Fruit fly (Drosophila melanogaster): ENCODE data around the gene Tie.

Tie gene

DNA sequence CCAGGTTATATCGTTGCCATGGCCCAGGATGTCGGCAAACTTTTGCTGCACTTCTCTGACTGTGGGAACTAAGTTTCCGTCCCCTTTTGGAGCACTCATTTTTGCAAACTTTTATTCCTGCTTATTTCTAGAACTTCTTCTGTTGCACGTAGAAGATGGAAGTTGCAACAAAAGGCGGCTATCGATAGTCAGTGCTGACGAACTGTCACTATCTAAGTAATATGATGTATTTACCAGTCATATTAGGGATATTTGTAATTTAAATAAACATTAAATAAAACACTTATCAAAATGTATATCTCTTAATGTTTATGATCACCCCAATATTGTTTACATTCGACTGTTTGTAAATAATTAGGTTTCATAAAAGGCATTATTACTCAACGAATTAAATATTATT lies 9.1 kb upstream of the Tie start, which contains the start of gene CG32243:
TSS of gene CG32243 (minus strand) at position 175 of the 400 bp plus-strand sequence.
- no peak for TF ChIP-seq Ets98B (GFP tag; IDR thresholded peaks at IDR 0.05)
- no peak for TF ChIP-seq CG9948 (tag; optimal IDR thresholded peaks at IDR 0.05)
- no peak for TF ChIP-seq CG15710 (tag; optimal IDR thresholded peaks at IDR 0.05)
- no peak for TF ChIP-seq fd96Ca (GFP tag; IDR thresholded peaks at IDR 0.05)
- no peak for TF ChIP-seq CG8159 (tag; optimal IDR thresholded peaks at IDR 0.05)
- no peak for TF ChIP-seq CG17806 (tag; optimal IDR thresholded peaks at IDR 0.05)
- no peak for TF ChIP-seq Pif1B (GFP tag; optimal IDR thresholded peaks at IDR 0.05)
- TF ChIP-seq EcR (GFP tag; optimal IDR thresholded peaks at IDR 0.05), result no peak
- no peak for TF ChIP-seq gl (tag; optimal IDR thresholded peaks at IDR 0.05)
- TF ChIP-seq CG14655 (GFP tag; optimal IDR thresholded peaks at IDR 0.05), result no peak
- TF ChIP-seq Snoo (tag; optimal IDR thresholded peaks at IDR 0.05), result no peak
- TF ChIP-seq CG13204 (GFP tag; optimal IDR thresholded peaks at IDR 0.05), result no peak
- TF ChIP-seq D1 (tag; optimal IDR thresholded peaks at IDR 0.05), result no peak
- no peak for TF ChIP-seq CG8301 (tag; optimal IDR thresholded peaks at IDR 0.05)
- no peak for TF ChIP-seq CG32121 (GFP tag; IDR thresholded peaks at IDR 0.05)
- TF ChIP-seq Pif1A (GFP tag; optimal IDR thresholded peaks at IDR 0.05), result no peak

dm6 chr3L:4534481-4534880 lies 2.5 kb upstream of the Tie start:
- TF ChIP-seq Pif1A (GFP tag; optimal IDR thresholded peaks at IDR 0.05) (no peak), CG34367 (tag; optimal IDR thresholded peaks at IDR 0.05) (no peak), CG15710 (tag; optimal IDR thresholded peaks at IDR 0.05) (no peak), CG14655 (GFP tag; optimal IDR thresholded peaks at IDR 0.05) (no peak), CG13204 (GFP tag; optimal IDR thresholded peaks at IDR 0.05) (no peak), Ets98B (GFP tag; IDR thresholded peaks at IDR 0.05) (no peak), CG8301 (tag; optimal IDR thresholded peaks at IDR 0.05) (no peak), CG17806 (tag; optimal IDR thresholded peaks at IDR 0.05) (no peak), CG32121 (GFP tag; IDR thresholded peaks at IDR 0.05) (no peak), CG4496 (GFP tag; IDR thresholded peaks at IDR 0.05) (no peak), Snoo (tag; optimal IDR thresholded peaks at IDR 0.05) (no peak), CG12605 (GFP tag; IDR thresholded peaks at IDR 0.05) (no peak), EcR (GFP tag; optimal IDR thresholded peaks at IDR 0.05) (no peak), fd96Ca (GFP tag; IDR thresholded peaks at IDR 0.05) (no peak), rn (GFP tag; IDR thresholded peaks at IDR 0.05) (no peak)

dm6 chr3L:4533941-4534340 lies 2.0 kb upstream of the Tie start:
- TF ChIP-seq CG32121 (GFP tag; IDR thresholded peaks at IDR 0.05), result no peak
- no peak for TF ChIP-seq CG14655 (GFP tag; optimal IDR thresholded peaks at IDR 0.05)
- TF ChIP-seq rn (GFP tag; IDR thresholded peaks at IDR 0.05), result no peak
- no peak for TF ChIP-seq CG15710 (tag; optimal IDR thresholded peaks at IDR 0.05)
- TF ChIP-seq Pif1B (GFP tag; optimal IDR thresholded peaks at IDR 0.05), result no peak
- no peak for TF ChIP-seq CG12605 (GFP tag; IDR thresholded peaks at IDR 0.05)
- TF ChIP-seq fd96Ca (GFP tag; IDR thresholded peaks at IDR 0.05), result no peak
- no peak for TF ChIP-seq CG9948 (tag; optimal IDR thresholded peaks at IDR 0.05)
- no peak for TF ChIP-seq CG8159 (tag; optimal IDR thresholded peaks at IDR 0.05)
- no peak for TF ChIP-seq CG8301 (tag; optimal IDR thresholded peaks at IDR 0.05)
- no peak for TF ChIP-seq CG10348 (GFP tag; IDR thresholded peaks at IDR 0.05)
- TF ChIP-seq CG4496 (GFP tag; IDR thresholded peaks at IDR 0.05), result no peak
- no peak for TF ChIP-seq EcR (GFP tag; optimal IDR thresholded peaks at IDR 0.05)

- no peak for TF ChIP-seq EcR (GFP tag; optimal IDR thresholded peaks at IDR 0.05)
Observed at dm6 chr3L:4532841-4533619, 1.1 kb upstream of the Tie start, which contains the start of gene CG11353. CG11353 (plus strand) TSS chr3L:4533170.

DNA sequence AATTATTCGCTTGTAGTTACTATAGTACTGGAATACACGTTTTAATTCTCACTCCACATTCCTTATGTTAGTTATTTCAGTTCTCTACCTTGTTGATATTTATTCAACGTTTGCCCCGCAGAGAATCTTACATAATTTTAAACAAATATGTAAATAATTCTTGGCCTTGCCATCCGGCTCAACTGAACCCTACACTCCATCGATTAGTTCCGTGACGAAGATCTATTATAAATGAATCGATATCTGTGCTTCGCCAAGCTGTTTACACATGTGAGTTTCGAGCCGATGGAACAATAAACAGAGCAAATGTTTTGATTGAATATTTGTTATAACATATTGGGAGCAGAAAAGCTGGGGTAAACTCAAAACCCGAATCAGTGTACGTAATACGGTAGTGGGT lies 10.1 kb downstream of the Tie start:
- TF ChIP-seq CG13204 (GFP tag; optimal IDR thresholded peaks at IDR 0.05) (no peak), CG8301 (tag; optimal IDR thresholded peaks at IDR 0.05) (no peak), CG32121 (GFP tag; IDR thresholded peaks at IDR 0.05) (no peak), CG9948 (tag; optimal IDR thresholded peaks at IDR 0.05) (no peak), Pif1B (GFP tag; optimal IDR thresholded peaks at IDR 0.05) (no peak), CG4496 (GFP tag; IDR thresholded peaks at IDR 0.05) (no peak), CG17806 (tag; optimal IDR thresholded peaks at IDR 0.05) (no peak), CG8159 (tag; optimal IDR thresholded peaks at IDR 0.05) (no peak), Snoo (tag; optimal IDR thresholded peaks at IDR 0.05) (no peak), CG14655 (GFP tag; optimal IDR thresholded peaks at IDR 0.05) (no peak), EcR (GFP tag; optimal IDR thresholded peaks at IDR 0.05) (no peak), Ets98B (GFP tag; IDR thresholded peaks at IDR 0.05) (no peak), CG34367 (tag; optimal IDR thresholded peaks at IDR 0.05) (no peak), fd96Ca (GFP tag; IDR thresholded peaks at IDR 0.05) (no peak)

DNA sequence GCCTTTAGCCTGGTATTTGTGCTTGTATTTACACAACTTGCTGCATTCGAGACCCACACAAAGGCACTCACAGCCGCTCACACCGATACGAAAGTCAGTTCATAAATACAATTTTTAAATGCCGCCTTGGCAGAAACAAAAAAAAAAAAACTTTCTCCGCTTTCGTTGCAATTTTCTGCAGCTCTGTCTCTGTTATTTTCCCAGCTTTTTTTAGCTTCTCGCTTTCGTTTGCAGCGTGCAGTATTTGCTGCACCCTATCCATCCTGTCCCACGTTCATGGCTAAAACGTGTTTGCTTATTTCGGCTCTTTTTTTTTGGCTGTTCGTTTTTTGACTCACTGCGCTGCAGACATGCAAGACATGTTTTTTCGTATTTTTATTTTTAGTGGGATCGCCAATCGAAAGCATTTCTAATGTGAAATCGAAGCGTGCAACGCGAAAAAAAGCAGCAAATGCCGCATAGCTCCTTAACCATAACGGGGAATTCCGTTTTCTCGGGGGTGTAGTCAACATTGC lies 12.5 kb downstream of the Tie start:
- TF ChIP-seq CG4496 (GFP tag; IDR thresholded peaks at IDR 0.05) (0 out of 3 replicates have a peak, but pooled peaks have one; percentile 39), CG8301 (tag; optimal IDR thresholded peaks at IDR 0.05) (no peak)

Measured in whole organism, pupa.